Worm (Caenorhabditis elegans) whole organism, L2 larva: ENCODE data around the gene clec-145.

Experiments
- C34F6.9 ChIP-seq: fragments of 150-350 bp; optimal IDR thresholded peaks from 2 replicates; lab custom pipeline; 2014; ENCODE audit warnings: missing biosample characterization, missing genetic modification characterization
- F13H6.1 ChIP-seq: sonication (generic microtip); optimal IDR thresholded peaks from 2 replicates; lab custom pipeline; 2016; ENCODE audit warnings: missing genetic modification characterization, missing compliant biosample characterization
- R02D3.7 ChIP-seq: fragments of 150-350 bp; optimal IDR thresholded peaks from 2 replicates; lab custom pipeline; 2014; ENCODE audit warnings: missing biosample characterization, missing genetic modification characterization
- Y55F3AM.14 ChIP-seq: fragments of 200-800 bp; sonication (Bioruptor generic); optimal IDR thresholded peaks from 2 replicates; lab custom pipeline; 2018; ENCODE audit warnings: mild to moderate bottlenecking, missing genetic modification characterization, missing compliant biosample characterization
- ama-1 ChIP-seq: fragments of 150-350 bp; optimal IDR thresholded peaks from 2 replicates; lab custom pipeline; 2018; ENCODE audit warnings: inconsistent platforms
- blmp-1 ChIP-seq: sonication (generic microtip); optimal IDR thresholded peaks from 2 replicates; lab custom pipeline; 2017; ENCODE audit warnings: missing genetic modification characterization, mild to moderate bottlenecking, missing compliant biosample characterization, antibody characterized with exemption, moderate library complexity; ENCODE audit not compliant: insufficient read depth
- ceh-16 ChIP-seq: fragments of 150-350 bp; optimal IDR thresholded peaks from 2 replicates; lab custom pipeline; 2014; ENCODE audit warnings: missing biosample characterization, missing genetic modification characterization
- crh-2 ChIP-seq: sonication (generic microtip); optimal IDR thresholded peaks from 2 replicates; lab custom pipeline; 2017; ENCODE audit warnings: missing biosample characterization, missing genetic modification characterization
- dmd-4 ChIP-seq: sonication (generic microtip); optimal IDR thresholded peaks from 2 replicates; lab custom pipeline; 2017; ENCODE audit warnings: missing biosample characterization, missing genetic modification characterization
- elt-1 ChIP-seq: fragments of 150-350 bp; optimal IDR thresholded peaks from 2 replicates; lab custom pipeline; 2014; ENCODE audit warnings: missing biosample characterization, missing genetic modification characterization
- elt-3 ChIP-seq: sonication (generic microtip); optimal IDR thresholded peaks from 2 replicates; lab custom pipeline; 2017; ENCODE audit warnings: missing biosample characterization, missing genetic modification characterization
- fos-1 ChIP-seq: fragments of 150-350 bp; optimal IDR thresholded peaks from 2 replicates; lab custom pipeline; 2014; ENCODE audit warnings: missing biosample characterization, missing genetic modification characterization
- gmeb-1 ChIP-seq: fragments of 150-350 bp; optimal IDR thresholded peaks from 2 replicates; lab custom pipeline; 2014; ENCODE audit warnings: missing biosample characterization, missing genetic modification characterization
- lin-11 ChIP-seq: fragments of 150-350 bp; sonication (generic microtip); optimal IDR thresholded peaks from 2 replicates; lab custom pipeline; 2014; ENCODE audit warnings: missing biosample characterization, missing genetic modification characterization, inconsistent platforms, mixed read lengths
- lsy-2 ChIP-seq, 2 experiments: fragments of 150-350 bp in 1 of 2; sonication (generic microtip) in 1 of 2; optimal IDR thresholded peaks; 2 replicates each; lab custom pipeline; 2014 to 2017; ENCODE audit warnings: missing biosample characterization in 2 of 2, missing genetic modification characterization in 2 of 2
- mab-5 ChIP-seq: fragments of 150-350 bp; optimal IDR thresholded peaks from 2 replicates; lab custom pipeline; 2014; ENCODE audit warnings: missing biosample characterization, missing genetic modification characterization
- mdl-1 ChIP-seq, 2 experiments: fragments of 150-350 bp in 1 of 2; sonication (generic microtip) in 1 of 2; optimal IDR thresholded peaks; 2 replicates each; lab custom pipeline; 2017; ENCODE audit warnings: missing biosample characterization in 2 of 2, missing genetic modification characterization in 2 of 2
- nhr-10 ChIP-seq: sonication (generic microtip); optimal IDR thresholded peaks from 2 replicates; lab custom pipeline; 2017; ENCODE audit warnings: missing biosample characterization, missing genetic modification characterization
- nhr-12 ChIP-seq: fragments of 150-350 bp; optimal IDR thresholded peaks from 2 replicates; lab custom pipeline; 2014; ENCODE audit warnings: missing biosample characterization, missing genetic modification characterization
- nhr-129 ChIP-seq: fragments of 150-350 bp; optimal IDR thresholded peaks from 2 replicates; lab custom pipeline; 2014; ENCODE audit warnings: missing biosample characterization, missing genetic modification characterization
- nhr-21 ChIP-seq: fragments of 150-350 bp; optimal IDR thresholded peaks from 2 replicates; lab custom pipeline; 2014; ENCODE audit warnings: missing biosample characterization, missing genetic modification characterization
- nhr-23 ChIP-seq: fragments of 150-350 bp; optimal IDR thresholded peaks from 2 replicates; lab custom pipeline; 2014; ENCODE audit warnings: missing biosample characterization, missing genetic modification reagents, missing genetic modification characterization
- nhr-25 ChIP-seq: fragments of 150-350 bp; sonication (generic microtip); optimal IDR thresholded peaks from 3 replicates; lab custom pipeline; 2014; ENCODE audit warnings: missing biosample characterization, missing genetic modification characterization
- nhr-6 ChIP-seq: fragments of 150-350 bp; optimal IDR thresholded peaks from 2 replicates; lab custom pipeline; 2014; ENCODE audit warnings: missing biosample characterization, missing genetic modification characterization
- peb-1 ChIP-seq: fragments of 150-350 bp; optimal IDR thresholded peaks from 2 replicates; lab custom pipeline; 2014; ENCODE audit warnings: missing biosample characterization, missing genetic modification characterization
- sem-4 ChIP-seq: fragments of 150-350 bp; optimal IDR thresholded peaks from 2 replicates; lab custom pipeline; 2014; ENCODE audit warnings: missing biosample characterization, missing genetic modification reagents, missing genetic modification characterization
- sma-3 ChIP-seq: sonication (generic microtip); optimal IDR thresholded peaks from 2 replicates; lab custom pipeline; 2016; ENCODE audit warnings: missing genetic modification reagents, missing genetic modification characterization, missing compliant biosample characterization
- sma-9 ChIP-seq, 2 experiments: fragments of 150-350 bp in 1 of 2; sonication (generic microtip) in 1 of 2; optimal IDR thresholded peaks; 2 replicates each; lab custom pipeline; 2014 to 2016; ENCODE audit warnings: missing genetic modification characterization in 2 of 2, mild to moderate bottlenecking in 1 of 2, missing biosample characterization in 1 of 2, missing compliant biosample characterization in 1 of 2, missing genetic modification reagents in 1 of 2, moderate library complexity in 1 of 2
- unc-39 ChIP-seq: fragments of 150-350 bp; optimal IDR thresholded peaks from 2 replicates; lab custom pipeline; 2014; ENCODE audit warnings: missing biosample characterization, missing genetic modification characterization
- unc-55 ChIP-seq: fragments of 150-350 bp; sonication (generic microtip); optimal IDR thresholded peaks from 3 replicates; lab custom pipeline; 2014; ENCODE audit warnings: missing biosample characterization, missing genetic modification reagents, missing genetic modification characterization
- unc-62 ChIP-seq: fragments of 150-350 bp; optimal IDR thresholded peaks from 2 replicates; lab custom pipeline; 2014; ENCODE audit warnings: missing biosample characterization, missing genetic modification reagents, missing genetic modification characterization
- zag-1 ChIP-seq: fragments of 150-350 bp; optimal IDR thresholded peaks from 2 replicates; lab custom pipeline; 2014; ENCODE audit warnings: missing biosample characterization, missing genetic modification characterization
- ztf-1 ChIP-seq: fragments of 200-800 bp; sonication (Bioruptor generic); conservative IDR thresholded peaks from 2 replicates; pipeline ENCODE4 v1.3.6; 2022; ENCODE audit warnings: missing genetic modification characterization, missing compliant biosample characterization

Gene clec-145

ce11 chrII:13590461-13590860, at the start of gene clec-145:
Gene clec-145, minus strand, starts transcription at chrII:13590561.
- TF ChIP-seq zag-1 (tag; lab: Kevin White, UChicago): no peak
- no peak for TF ChIP-seq elt-1 (tag; lab: Kevin White, UChicago)
- TF ChIP-seq gmeb-1 (tag; lab: Kevin White, UChicago): no peak
- TF ChIP-seq peb-1: no peak
- TF ChIP-seq mab-5 (tag; lab: Kevin White, UChicago): no peak
- no peak for TF ChIP-seq unc-39
- no peak for TF ChIP-seq nhr-12 (tag; lab: Kevin White, UChicago)
- no peak for TF ChIP-seq ztf-1 (GFP tag; lab: Robert Waterston, UW)

ce11 chrII:13638576-13638975, 48.2 kb upstream of the clec-145 start:
- TF ChIP-seq crh-2 (tag; lab: Kevin White, UChicago) (peak; percentile 63), elt-3 (tag; lab: Kevin White, UChicago) (no peak), ama-1 (lab: Kevin White, UChicago) (no peak), nhr-21 (peak; percentile 74), dmd-4 (no peak), lsy-2 (tag; optimal IDR thresholded peaks at IDR 0.05; lab: Kevin White, UChicago) (peak in 1 of 2 experiments; percentile 39), lin-11 (tag; lab: Kevin White, UChicago) (no peak), sma-3 (GFP tag; lab: Kevin White, UChicago) (peak; percentile 45), sma-9 (GFP tag; optimal IDR thresholded peaks at IDR 0.05; lab: Kevin White, UChicago) (peak; percentile 77), sma-9 (tag; optimal IDR thresholded peaks at IDR 0.05; lab: Kevin White, UChicago) (no peak), sem-4 (tag; lab: Kevin White, UChicago) (no peak), unc-39 (no peak), ceh-16 (peak; percentile 71), Y55F3AM.14 (GFP tag; lab: Kevin White, UChicago) (no peak), nhr-23 (tag; lab: Kevin White, UChicago) (no peak), unc-55 (GFP tag; lab: Kevin White, UChicago) (no peak), nhr-129 (tag; lab: Kevin White, UChicago) (peak; percentile 9), nhr-6 (tag; lab: Kevin White, UChicago) (no peak), blmp-1 (tag; lab: Kevin White, UChicago) (peak; percentile 53), unc-62 (GFP tag; lab: Kevin White, UChicago) (no peak), C34F6.9 (no peak), elt-1 (tag; lab: Kevin White, UChicago) (peak; percentile 53), nhr-10 (tag; lab: Kevin White, UChicago) (no peak), fos-1 (tag; lab: Kevin White, UChicago) (peak; percentile 67), F13H6.1 (tag; lab: Kevin White, UChicago) (peak; percentile 51), R02D3.7 (no peak), nhr-25 (tag; lab: Kevin White, UChicago) (peak; percentile 86), nhr-12 (tag; lab: Kevin White, UChicago) (no peak), zag-1 (tag; lab: Kevin White, UChicago) (no peak)

ce11 chrII:13637941-13638489, 47.7 kb upstream of the clec-145 start, which contains the start of gene phdh-1:
Gene phdh-1, minus strand, starts transcription at chrII:13638480.
- TF ChIP-seq sma-9 (GFP tag; optimal IDR thresholded peaks at IDR 0.05; lab: Kevin White, UChicago) (peak; percentile 51), sma-9 (tag; optimal IDR thresholded peaks at IDR 0.05; lab: Kevin White, UChicago) (no peak), peb-1 (no peak)

- peak; percentile 19 for TF ChIP-seq ama-1 (lab: Kevin White, UChicago)
- TF ChIP-seq crh-2 (tag; lab: Kevin White, UChicago): no peak
Observed at ce11 chrII:13637464-13637863, 47.1 kb upstream of the clec-145 start.

ce11 chrII:13636596-13636995, 46.2 kb upstream of the clec-145 start:
- TF ChIP-seq nhr-12 (tag; lab: Kevin White, UChicago) (no peak), mdl-1 (tag; optimal IDR thresholded peaks at IDR 0.05; lab: Kevin White, UChicago) (no peak), blmp-1 (tag; lab: Kevin White, UChicago) (peak; percentile 8), nhr-6 (tag; lab: Kevin White, UChicago) (no peak), nhr-25 (tag; lab: Kevin White, UChicago) (peak; percentile 34), nhr-21 (peak; percentile 23), ama-1 (lab: Kevin White, UChicago) (peak; percentile 77)
